Fruit fly (Drosophila melanogaster) whole organism, embryonic: ENCODE data around the gene Nthl1.

ENCODE experiments used
- Aef1 ChIP-seq: fragments of 200-800 bp; sonication (Bioruptor generic); IDR thresholded peaks from 3 replicates; pipeline ENCODE4 v1.3.6; 2022; ENCODE audit warnings: missing biosample characterization, missing genetic modification characterization
- CG11093 ChIP-seq: fragments of 200-800 bp; sonication (Bioruptor generic); IDR thresholded peaks from 3 replicates; pipeline ENCODE4 v1.3.6; 2022; ENCODE audit warnings: missing biosample characterization, missing genetic modification characterization
- CG11456 ChIP-seq: fragments of 200-800 bp; sonication (Bioruptor generic); IDR thresholded peaks from 3 replicates; pipeline ENCODE4 v1.3.6; 2022; ENCODE audit warnings: missing biosample characterization, missing genetic modification characterization
- CG12744 ChIP-seq: fragments of 200-800 bp; sonication (Bioruptor generic); optimal IDR thresholded peaks from 2 replicates; lab custom pipeline; 2016; ENCODE audit warnings: missing biosample characterization, missing genetic modification characterization
- CG12769 ChIP-seq: fragments of 200-800 bp; sonication (Bioruptor generic); optimal IDR thresholded peaks from 2 replicates; lab custom pipeline; 2019; ENCODE audit warnings: missing biosample characterization, mild to moderate bottlenecking, missing genetic modification characterization, moderate library complexity
- CG13775 ChIP-seq: fragments of 200-800 bp; sonication (Bioruptor generic); optimal IDR thresholded peaks from 3 replicates; lab custom pipeline; 2017; ENCODE audit warnings: missing biosample characterization, mild to moderate bottlenecking, missing genetic modification characterization
- CG2712 ChIP-seq: fragments of 200-800 bp; optimal IDR thresholded peaks from 3 replicates; lab custom pipeline; 2019; ENCODE audit warnings: missing biosample characterization, mild to moderate bottlenecking, missing genetic modification characterization, moderate library complexity
- CG30403 ChIP-seq: fragments of 200-800 bp; sonication (Bioruptor generic); optimal IDR thresholded peaks from 3 replicates; lab custom pipeline; 2016; ENCODE audit warnings: missing biosample characterization, missing genetic modification characterization
- CG32767 ChIP-seq: fragments of 200-800 bp; sonication (Bioruptor generic); IDR thresholded peaks from 2 replicates; pipeline ENCODE4 v1.3.6; 2022; ENCODE audit warnings: missing biosample characterization, missing genetic modification characterization
- CG33213 ChIP-seq: fragments of 200-800 bp; sonication (Bioruptor generic); optimal IDR thresholded peaks from 3 replicates; lab custom pipeline; 2016; ENCODE audit warnings: missing biosample characterization, missing genetic modification characterization
- CG42726 ChIP-seq: fragments of 200-800 bp; sonication (Bioruptor generic); IDR thresholded peaks from 2 replicates; pipeline ENCODE4 v1.3.6; 2022; ENCODE audit warnings: missing biosample characterization, missing genetic modification characterization; ENCODE audit not compliant: partially characterized antibody
- CG4617 ChIP-seq: fragments of 200-800 bp; sonication (Bioruptor generic); optimal IDR thresholded peaks from 3 replicates; lab custom pipeline; 2016; ENCODE audit warnings: missing biosample characterization, missing genetic modification characterization, borderline replicate concordance
- CG5180 ChIP-seq: fragments of 200-800 bp; sonication (Bioruptor generic); optimal IDR thresholded peaks from 3 replicates; lab custom pipeline; 2017; ENCODE audit warnings: missing biosample characterization, missing genetic modification characterization, mild to moderate bottlenecking, moderate library complexity, missing genetic modification reagents
- CG7745 ChIP-seq: fragments of 200-800 bp; sonication (Bioruptor generic); optimal IDR thresholded peaks from 2 replicates; lab custom pipeline; 2018; ENCODE audit warnings: missing biosample characterization, mild to moderate bottlenecking, missing genetic modification characterization, moderate library complexity
- CG8290 ChIP-seq, 3 experiments: fragments of 200-800 bp; sonication (Bioruptor generic); optimal IDR thresholded peaks; 2 replicates each; lab custom pipeline; 2016 to 2019; ENCODE audit warnings: missing biosample characterization in 3 of 3, missing genetic modification characterization in 3 of 3, mild to moderate bottlenecking in 2 of 3, moderate library complexity in 1 of 3
- CG9876 ChIP-seq: fragments of 200-800 bp; sonication (Bioruptor generic); optimal IDR thresholded peaks from 2 replicates; lab custom pipeline; 2016; ENCODE audit warnings: missing biosample characterization, missing genetic modification characterization
- D19B ChIP-seq: fragments of 200-800 bp; sonication (Bioruptor generic); optimal IDR thresholded peaks from 2 replicates; lab custom pipeline; 2017; ENCODE audit warnings: missing biosample characterization, mild to moderate bottlenecking, missing genetic modification characterization
- Fer3 ChIP-seq: fragments of 200-800 bp; sonication (Bioruptor generic); optimal IDR thresholded peaks from 2 replicates; lab custom pipeline; 2018; ENCODE audit warnings: missing biosample characterization, mild to moderate bottlenecking, missing genetic modification characterization, moderate library complexity
- HLH54F ChIP-seq: fragments of 200-800 bp; sonication (Bioruptor generic); optimal IDR thresholded peaks from 3 replicates; lab custom pipeline; 2016; ENCODE audit warnings: missing biosample characterization, missing genetic modification characterization
- HmgD ChIP-seq: fragments of 200-800 bp; sonication (Bioruptor generic); optimal IDR thresholded peaks from 3 replicates; lab custom pipeline; 2016; ENCODE audit warnings: missing biosample characterization, missing genetic modification characterization
- Hr3 ChIP-seq: fragments of 200-800 bp; sonication (Bioruptor generic); optimal IDR thresholded peaks from 3 replicates; lab custom pipeline; 2016; ENCODE audit warnings: missing biosample characterization, missing genetic modification characterization
- Oli ChIP-seq: fragments of 200-800 bp; sonication (Bioruptor generic); optimal IDR thresholded peaks from 2 replicates; lab custom pipeline; 2018; ENCODE audit warnings: missing biosample characterization, mild to moderate bottlenecking, missing genetic modification characterization, moderate library complexity
- Side ChIP-seq: fragments of 200-800 bp; sonication (Bioruptor generic); optimal IDR thresholded peaks from 2 replicates; lab custom pipeline; 2016; ENCODE audit warnings: missing biosample characterization, missing genetic modification characterization
- Sox102F ChIP-seq: fragments of 200-800 bp; sonication (Bioruptor generic); optimal IDR thresholded peaks from 2 replicates; lab custom pipeline; 2018; ENCODE audit warnings: missing biosample characterization, mild to moderate bottlenecking, missing genetic modification characterization, moderate library complexity
- Spps ChIP-seq: fragments of 200-800 bp; sonication (Bioruptor generic); optimal IDR thresholded peaks from 2 replicates; lab custom pipeline; 2018; ENCODE audit warnings: missing biosample characterization, mild to moderate bottlenecking, missing genetic modification characterization
- ac ChIP-seq: fragments of 200-800 bp; sonication (Bioruptor generic); optimal IDR thresholded peaks from 3 replicates; lab custom pipeline; 2017; ENCODE audit warnings: missing biosample characterization, mild to moderate bottlenecking, missing genetic modification characterization
- bab2 ChIP-seq: fragments of 200-800 bp; sonication (Bioruptor generic); optimal IDR thresholded peaks from 2 replicates; lab custom pipeline; 2016; ENCODE audit warnings: missing biosample characterization, missing genetic modification characterization
- cato ChIP-seq: fragments of 200-800 bp; sonication (Bioruptor generic); optimal IDR thresholded peaks from 2 replicates; lab custom pipeline; 2016; ENCODE audit warnings: missing biosample characterization, missing genetic modification characterization, borderline replicate concordance
- caup ChIP-seq: fragments of 200-800 bp; sonication (Bioruptor generic); optimal IDR thresholded peaks from 3 replicates; lab custom pipeline; 2017; ENCODE audit warnings: missing biosample characterization, mild to moderate bottlenecking, missing genetic modification characterization, moderate library complexity; ENCODE audit not compliant: severe bottlenecking
- croc ChIP-seq: fragments of 200-800 bp; sonication (Bioruptor generic); conservative IDR thresholded peaks from 3 replicates; pipeline ENCODE4 v1.3.6; 2022; ENCODE audit warnings: missing biosample characterization, missing genetic modification characterization
- crol ChIP-seq: fragments of 200-800 bp; sonication (Bioruptor generic); IDR thresholded peaks from 2 replicates; pipeline ENCODE4 v1.3.6; 2022; ENCODE audit warnings: missing biosample characterization, missing genetic modification characterization
- dpn ChIP-seq, 2 experiments: fragments of 200-800 bp; sonication (Bioruptor generic); optimal IDR thresholded peaks; 3 replicates each; lab custom pipeline; 2016; ENCODE audit warnings: missing biosample characterization in 2 of 2, missing genetic modification characterization in 2 of 2
- fd3F ChIP-seq: fragments of 200-800 bp; sonication (Bioruptor generic); optimal IDR thresholded peaks from 2 replicates; lab custom pipeline; 2018; ENCODE audit warnings: missing biosample characterization, mild to moderate bottlenecking, missing genetic modification characterization, moderate library complexity
- gcm ChIP-seq: fragments of 200-800 bp; sonication (Bioruptor generic); optimal IDR thresholded peaks from 2 replicates; lab custom pipeline; 2019; ENCODE audit warnings: missing biosample characterization, mild to moderate bottlenecking, missing genetic modification characterization, moderate library complexity
- hkb ChIP-seq, 2 experiments: fragments of 200-800 bp in 1 of 2; fragments of >200 bp in 1 of 2; sonication (Bioruptor generic) in 1 of 2; IDR thresholded peaks in 1 of 2; optimal IDR thresholded peaks in 1 of 2; 2 replicates each; pipeline versions ENCODE4 v1.3.6 to Lab custom; 2017 to 2022; ENCODE audit warnings: missing biosample characterization in 1 of 2, missing genetic modification characterization in 1 of 2
- lab ChIP-seq: fragments of 200-800 bp; sonication (Bioruptor generic); optimal IDR thresholded peaks from 3 replicates; lab custom pipeline; 2017; ENCODE audit warnings: missing biosample characterization, missing genetic modification characterization, mild to moderate bottlenecking, moderate library complexity, missing genetic modification reagents
- lilli ChIP-seq: fragments of 200-800 bp; sonication (Bioruptor generic); optimal IDR thresholded peaks from 3 replicates; lab custom pipeline; 2016; ENCODE audit warnings: missing biosample characterization, missing genetic modification characterization
- nerfin-1 ChIP-seq: fragments of 200-800 bp; sonication (Bioruptor generic); optimal IDR thresholded peaks from 3 replicates; lab custom pipeline; 2019; ENCODE audit warnings: missing biosample characterization, mild to moderate bottlenecking, missing genetic modification characterization, moderate library complexity
- oc ChIP-seq: fragments of 200-800 bp; sonication (Bioruptor generic); optimal IDR thresholded peaks from 2 replicates; lab custom pipeline; 2018; ENCODE audit warnings: missing biosample characterization, mild to moderate bottlenecking, missing genetic modification characterization, moderate library complexity
- org-1 ChIP-seq: fragments of 200-800 bp; sonication (Bioruptor generic); optimal IDR thresholded peaks from 2 replicates; lab custom pipeline; 2017; ENCODE audit warnings: missing biosample characterization, missing genetic modification characterization
- pb ChIP-seq: fragments of 200-800 bp; sonication (Bioruptor generic); optimal IDR thresholded peaks from 3 replicates; lab custom pipeline; 2016; ENCODE audit warnings: missing biosample characterization, missing genetic modification characterization
- pnt ChIP-seq: fragments of 200-800 bp; sonication (Bioruptor generic); optimal IDR thresholded peaks from 3 replicates; lab custom pipeline; 2016; ENCODE audit warnings: missing biosample characterization, missing genetic modification characterization
- shn ChIP-seq: fragments of 200-800 bp; sonication (Bioruptor generic); optimal IDR thresholded peaks from 3 replicates; lab custom pipeline; 2016; ENCODE audit warnings: missing biosample characterization, missing genetic modification characterization
- sima ChIP-seq: fragments of 200-800 bp; sonication (Bioruptor generic); optimal IDR thresholded peaks from 2 replicates; lab custom pipeline; 2016; ENCODE audit warnings: missing biosample characterization, missing genetic modification characterization
- sob ChIP-seq: fragments of 200-800 bp; sonication (Bioruptor generic); IDR thresholded peaks from 2 replicates; pipeline ENCODE4 v1.3.6; 2022; ENCODE audit warnings: missing biosample characterization, missing genetic modification characterization
- ttk ChIP-seq: fragments of 200-800 bp; sonication (Bioruptor generic); IDR thresholded peaks from 2 replicates; pipeline ENCODE4 v2.1.2; 2022; ENCODE audit warnings: missing biosample characterization, missing genetic modification characterization
- tx ChIP-seq: fragments of 200-800 bp; sonication (Bioruptor generic); optimal IDR thresholded peaks from 2 replicates; lab custom pipeline; 2016; ENCODE audit warnings: missing biosample characterization, missing genetic modification characterization
- unpg ChIP-seq: fragments of 200-800 bp; sonication (Bioruptor generic); optimal IDR thresholded peaks from 3 replicates; lab custom pipeline; 2018; ENCODE audit warnings: missing biosample characterization, mild to moderate bottlenecking, missing genetic modification characterization, moderate library complexity

The Nthl1 gene

DNA sequence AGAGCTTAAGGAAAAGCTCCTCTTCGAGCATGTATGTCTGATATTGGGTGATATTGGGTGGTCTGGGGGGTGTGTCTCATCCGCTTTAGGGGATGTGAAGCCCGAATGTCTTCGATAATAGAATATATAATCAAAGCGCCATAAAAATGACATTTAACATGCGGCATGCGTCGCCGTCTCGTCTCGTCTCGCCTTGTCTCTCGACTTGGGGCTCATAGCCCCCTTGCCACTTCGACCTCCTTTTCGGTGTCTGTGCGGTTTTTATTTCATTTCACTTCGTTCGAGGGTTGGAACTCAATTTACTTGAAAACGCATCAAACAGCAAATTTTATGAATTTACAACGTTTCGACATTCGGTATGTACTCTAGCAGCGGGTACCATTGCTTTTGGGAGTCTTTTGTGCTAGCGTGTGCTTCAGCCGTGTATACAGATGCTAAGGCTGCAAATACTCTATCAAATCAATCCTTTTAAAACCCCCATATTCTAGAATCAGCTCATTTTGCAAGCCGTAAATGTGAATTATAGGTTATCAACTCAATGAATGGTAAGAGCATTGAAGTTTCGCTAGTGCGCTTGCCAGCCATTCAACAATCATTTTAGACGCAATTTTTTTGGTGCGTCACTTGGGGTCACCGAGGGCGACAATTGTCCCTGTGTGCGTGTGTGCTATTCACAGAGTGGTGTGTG, 22.9 kb upstream of the Nthl1 start (continued):
- TF ChIP-seq gcm (GFP tag; lab: Kevin White, UChicago) (no peak), cato (GFP tag; lab: Kevin White, UChicago) (peak; percentile 4), pb (GFP tag; lab: Kevin White, UChicago) (no peak), CG33213 (peak; percentile 34), CG2712 (tag; lab: Kevin White, UChicago) (peak; percentile 30), CG11456 (GFP tag; lab: Robert Waterston, UW) (0 out of 3 replicates have a peak, but pooled peaks have one; percentile 60), HmgD (GFP tag; lab: Kevin White, UChicago) (no peak), ttk (GFP tag; lab: Robert Waterston, UW) (peak; percentile 56; the same call in 1 of the 2 replicates), CG7745 (tag; lab: Kevin White, UChicago) (no peak), fd3F (GFP tag; lab: Kevin White, UChicago) (peak; percentile 5), CG13775 (peak; percentile 3), sob (GFP tag; lab: Robert Waterston, UW) (peak; percentile 75), CG11093 (peak; percentile 32; the same call in 1 of the 3 replicates), Oli (tag; lab: Kevin White, UChicago) (peak; percentile 61), CG8290 (GFP tag; optimal IDR thresholded peaks at IDR 0.05; lab: Kevin White, UChicago) (no peak), CG8290 (tag; optimal IDR thresholded peaks at IDR 0.05; lab: Kevin White, UChicago) (peak in 1 of 2 experiments; percentile 56), Spps (tag; lab: Kevin White, UChicago) (no peak), tx (GFP tag; lab: Kevin White, UChicago) (peak; percentile 18), Side (GFP tag; lab: Kevin White, UChicago) (peak; percentile 20), hkb (optimal IDR thresholded peaks at IDR 0.05; lab: Kevin White, UChicago) (no peak), hkb (GFP tag; IDR thresholded peaks at IDR 0.05; lab: Robert Waterston, UW) (peak; percentile 85), CG12769 (tag; lab: Kevin White, UChicago) (peak; percentile 72), HLH54F (peak; percentile 46), CG32767 (peak; percentile 71; the same call in 1 of the 2 replicates), ac (GFP tag; lab: Kevin White, UChicago) (no peak), oc (tag; lab: Kevin White, UChicago) (peak; percentile 63), CG9876 (GFP tag; lab: Kevin White, UChicago) (no peak), D19B (GFP tag; lab: Kevin White, UChicago) (no peak), lilli (GFP tag; lab: Kevin White, UChicago) (peak; percentile 47), caup (GFP tag; lab: Kevin White, UChicago) (peak; percentile 27), Fer3 (tag; lab: Kevin White, UChicago) (peak; percentile 13), crol (peak; percentile 61; the same call in 1 of the 2 replicates), lab (GFP tag; lab: Kevin White, UChicago) (peak; percentile 41), CG12744 (GFP tag; lab: Kevin White, UChicago) (peak; percentile 13), org-1 (GFP tag; lab: Kevin White, UChicago) (peak; percentile 23), shn (GFP tag; lab: Kevin White, UChicago) (peak; percentile 8), sima (no peak), bab2 (GFP tag; lab: Kevin White, UChicago) (peak; percentile 28), unpg (GFP tag; lab: Kevin White, UChicago) (peak; percentile 58), pnt (GFP tag; lab: Kevin White, UChicago) (peak; percentile 39), Aef1 (GFP tag; lab: Robert Waterston, UW) (peak; percentile 68), croc (GFP tag; lab: Robert Waterston, UW) (peak; percentile 51; the same call in 2 of the 3 replicates), CG30403 (GFP tag; lab: Kevin White, UChicago) (peak; percentile 58), CG5180 (GFP tag; lab: Kevin White, UChicago) (no peak), Hr3 (peak; percentile 38), dpn (GFP tag; optimal IDR thresholded peaks at IDR 0.05; lab: Kevin White, UChicago) (peak; percentile 35 to 47), CG42726 (GFP tag; lab: Robert Waterston, UW) (no peak), nerfin-1 (tag; lab: Kevin White, UChicago) (no peak), Sox102F (GFP tag; lab: Kevin White, UChicago) (peak; percentile 70), CG4617 (GFP tag; lab: Kevin White, UChicago) (peak; percentile 0)
